Worm (Caenorhabditis elegans) whole organism, L2 larva: ENCODE measurements around the gene dop-3.

Experiments used
- C34F6.9 ChIP-seq: fragments of 150-350 bp; optimal IDR thresholded peaks from 2 replicates; lab custom pipeline; 2014; ENCODE audit warnings: missing biosample characterization, missing genetic modification characterization
- F13H6.1 ChIP-seq: sonication (generic microtip); optimal IDR thresholded peaks from 2 replicates; lab custom pipeline; 2016; ENCODE audit warnings: missing genetic modification characterization, missing compliant biosample characterization
- R02D3.7 ChIP-seq: fragments of 150-350 bp; optimal IDR thresholded peaks from 2 replicates; lab custom pipeline; 2014; ENCODE audit warnings: missing biosample characterization, missing genetic modification characterization
- Y55F3AM.14 ChIP-seq: fragments of 200-800 bp; sonication (Bioruptor generic); optimal IDR thresholded peaks from 2 replicates; lab custom pipeline; 2018; ENCODE audit warnings: mild to moderate bottlenecking, missing genetic modification characterization, missing compliant biosample characterization
- aly-2 ChIP-seq: fragments of 150-350 bp; optimal IDR thresholded peaks from 2 replicates; lab custom pipeline; 2014; ENCODE audit warnings: missing biosample characterization, missing genetic modification characterization
- ama-1 ChIP-seq: fragments of 150-350 bp; optimal IDR thresholded peaks from 2 replicates; lab custom pipeline; 2018; ENCODE audit warnings: inconsistent platforms
- blmp-1 ChIP-seq: sonication (generic microtip); optimal IDR thresholded peaks from 2 replicates; lab custom pipeline; 2017; ENCODE audit warnings: missing genetic modification characterization, mild to moderate bottlenecking, missing compliant biosample characterization, antibody characterized with exemption, moderate library complexity; ENCODE audit not compliant: insufficient read depth
- ceh-16 ChIP-seq: fragments of 150-350 bp; optimal IDR thresholded peaks from 2 replicates; lab custom pipeline; 2014; ENCODE audit warnings: missing biosample characterization, missing genetic modification characterization
- ceh-82 ChIP-seq: fragments of 150-350 bp; optimal IDR thresholded peaks from 2 replicates; lab custom pipeline; 2014; ENCODE audit warnings: missing biosample characterization, missing genetic modification characterization
- crh-2 ChIP-seq: sonication (generic microtip); optimal IDR thresholded peaks from 2 replicates; lab custom pipeline; 2017; ENCODE audit warnings: missing biosample characterization, missing genetic modification characterization
- dmd-4 ChIP-seq: sonication (generic microtip); optimal IDR thresholded peaks from 2 replicates; lab custom pipeline; 2017; ENCODE audit warnings: missing biosample characterization, missing genetic modification characterization
- elt-3 ChIP-seq: sonication (generic microtip); optimal IDR thresholded peaks from 2 replicates; lab custom pipeline; 2017; ENCODE audit warnings: missing biosample characterization, missing genetic modification characterization
- fos-1 ChIP-seq: fragments of 150-350 bp; optimal IDR thresholded peaks from 2 replicates; lab custom pipeline; 2014; ENCODE audit warnings: missing biosample characterization, missing genetic modification characterization
- gmeb-1 ChIP-seq: fragments of 150-350 bp; optimal IDR thresholded peaks from 2 replicates; lab custom pipeline; 2014; ENCODE audit warnings: missing biosample characterization, missing genetic modification characterization
- lin-11 ChIP-seq: fragments of 150-350 bp; sonication (generic microtip); optimal IDR thresholded peaks from 2 replicates; lab custom pipeline; 2014; ENCODE audit warnings: missing biosample characterization, missing genetic modification characterization, inconsistent platforms, mixed read lengths
- lin-39 ChIP-seq: fragments of 150-350 bp; optimal IDR thresholded peaks from 2 replicates; lab custom pipeline; 2014; ENCODE audit warnings: missing biosample characterization, missing genetic modification reagents, missing genetic modification characterization
- lsy-2 ChIP-seq, 2 experiments: fragments of 150-350 bp in 1 of 2; sonication (generic microtip) in 1 of 2; optimal IDR thresholded peaks; 2 replicates each; lab custom pipeline; 2014 to 2017; ENCODE audit warnings: missing biosample characterization in 2 of 2, missing genetic modification characterization in 2 of 2
- mbf-1 ChIP-seq: sonication (generic microtip); optimal IDR thresholded peaks from 2 replicates; lab custom pipeline; 2017; ENCODE audit warnings: missing biosample characterization, missing genetic modification characterization
- mdl-1 ChIP-seq, 2 experiments: fragments of 150-350 bp in 1 of 2; sonication (generic microtip) in 1 of 2; optimal IDR thresholded peaks; 2 replicates each; lab custom pipeline; 2017; ENCODE audit warnings: missing biosample characterization in 2 of 2, missing genetic modification characterization in 2 of 2
- nhr-10 ChIP-seq: sonication (generic microtip); optimal IDR thresholded peaks from 2 replicates; lab custom pipeline; 2017; ENCODE audit warnings: missing biosample characterization, missing genetic modification characterization
- nhr-11 ChIP-seq: fragments of 150-350 bp; optimal IDR thresholded peaks from 2 replicates; lab custom pipeline; 2014; ENCODE audit warnings: missing biosample characterization, missing genetic modification characterization
- nhr-12 ChIP-seq: fragments of 150-350 bp; optimal IDR thresholded peaks from 2 replicates; lab custom pipeline; 2014; ENCODE audit warnings: missing biosample characterization, missing genetic modification characterization
- nhr-129 ChIP-seq: fragments of 150-350 bp; optimal IDR thresholded peaks from 2 replicates; lab custom pipeline; 2014; ENCODE audit warnings: missing biosample characterization, missing genetic modification characterization
- nhr-21 ChIP-seq: fragments of 150-350 bp; optimal IDR thresholded peaks from 2 replicates; lab custom pipeline; 2014; ENCODE audit warnings: missing biosample characterization, missing genetic modification characterization
- nhr-23 ChIP-seq: fragments of 150-350 bp; optimal IDR thresholded peaks from 2 replicates; lab custom pipeline; 2014; ENCODE audit warnings: missing biosample characterization, missing genetic modification reagents, missing genetic modification characterization
- nhr-237 ChIP-seq: fragments of 150-350 bp; optimal IDR thresholded peaks from 2 replicates; lab custom pipeline; 2014; ENCODE audit warnings: missing biosample characterization, missing genetic modification characterization
- nhr-25 ChIP-seq: fragments of 150-350 bp; sonication (generic microtip); optimal IDR thresholded peaks from 3 replicates; lab custom pipeline; 2014; ENCODE audit warnings: missing biosample characterization, missing genetic modification characterization
- nhr-6 ChIP-seq: fragments of 150-350 bp; optimal IDR thresholded peaks from 2 replicates; lab custom pipeline; 2014; ENCODE audit warnings: missing biosample characterization, missing genetic modification characterization
- peb-1 ChIP-seq: fragments of 150-350 bp; optimal IDR thresholded peaks from 2 replicates; lab custom pipeline; 2014; ENCODE audit warnings: missing biosample characterization, missing genetic modification characterization
- sem-4 ChIP-seq: fragments of 150-350 bp; optimal IDR thresholded peaks from 2 replicates; lab custom pipeline; 2014; ENCODE audit warnings: missing biosample characterization, missing genetic modification reagents, missing genetic modification characterization
- skn-1 ChIP-seq: sonication (generic microtip); optimal IDR thresholded peaks from 2 replicates; lab custom pipeline; 2017; ENCODE audit warnings: missing biosample characterization, missing genetic modification characterization
- sma-3 ChIP-seq: sonication (generic microtip); optimal IDR thresholded peaks from 2 replicates; lab custom pipeline; 2016; ENCODE audit warnings: missing genetic modification reagents, missing genetic modification characterization, missing compliant biosample characterization
- sma-9 ChIP-seq, 2 experiments: fragments of 150-350 bp in 1 of 2; sonication (generic microtip) in 1 of 2; optimal IDR thresholded peaks; 2 replicates each; lab custom pipeline; 2014 to 2016; ENCODE audit warnings: missing genetic modification characterization in 2 of 2, mild to moderate bottlenecking in 1 of 2, missing biosample characterization in 1 of 2, missing compliant biosample characterization in 1 of 2, missing genetic modification reagents in 1 of 2, moderate library complexity in 1 of 2
- snpc-4 ChIP-seq: fragments of 150-350 bp; optimal IDR thresholded peaks from 2 replicates; lab custom pipeline; 2014; ENCODE audit warnings: missing biosample characterization, missing genetic modification characterization
- unc-39 ChIP-seq: fragments of 150-350 bp; optimal IDR thresholded peaks from 2 replicates; lab custom pipeline; 2014; ENCODE audit warnings: missing biosample characterization, missing genetic modification characterization
- unc-55 ChIP-seq: fragments of 150-350 bp; sonication (generic microtip); optimal IDR thresholded peaks from 3 replicates; lab custom pipeline; 2014; ENCODE audit warnings: missing biosample characterization, missing genetic modification reagents, missing genetic modification characterization
- unc-62 ChIP-seq: fragments of 150-350 bp; optimal IDR thresholded peaks from 2 replicates; lab custom pipeline; 2014; ENCODE audit warnings: missing biosample characterization, missing genetic modification reagents, missing genetic modification characterization
- zag-1 ChIP-seq: fragments of 150-350 bp; optimal IDR thresholded peaks from 2 replicates; lab custom pipeline; 2014; ENCODE audit warnings: missing biosample characterization, missing genetic modification characterization
- ztf-11 ChIP-seq: sonication (generic microtip); optimal IDR thresholded peaks from 2 replicates; lab custom pipeline; 2017; ENCODE audit warnings: missing biosample characterization, missing genetic modification characterization
- ztf-4 ChIP-seq: fragments of 150-350 bp; optimal IDR thresholded peaks from 2 replicates; lab custom pipeline; 2014; ENCODE audit warnings: missing biosample characterization, missing genetic modification characterization

The dop-3 gene

ce11 chrX:6551073-6551652 lies 18.4 kb downstream of the dop-3 start:
- TF ChIP-seq fos-1: no peak
- TF ChIP-seq mdl-1 (tag; optimal IDR thresholded peaks at IDR 0.05; lab: Kevin White, UChicago): no peak
- TF ChIP-seq C34F6.9 (tag; lab: Kevin White, UChicago): peak; percentile 30
- TF ChIP-seq dmd-4 (tag; lab: Kevin White, UChicago): no peak
- peak; percentile 4 for TF ChIP-seq blmp-1 (tag; lab: Kevin White, UChicago)
- no peak for TF ChIP-seq ceh-16 (tag; lab: Kevin White, UChicago)
- TF ChIP-seq lin-11: no peak
- TF ChIP-seq lsy-2 (tag; optimal IDR thresholded peaks at IDR 0.05; lab: Kevin White, UChicago): no peak
- no peak for TF ChIP-seq sma-3 (GFP tag; lab: Kevin White, UChicago)
- TF ChIP-seq gmeb-1 (tag; lab: Kevin White, UChicago): no peak
- TF ChIP-seq ama-1 (lab: Kevin White, UChicago): no peak
- peak; percentile 43 for TF ChIP-seq nhr-129 (tag; lab: Kevin White, UChicago)
- TF ChIP-seq skn-1 (tag; lab: Kevin White, UChicago): no peak
- TF ChIP-seq Y55F3AM.14 (GFP tag; lab: Kevin White, UChicago): no peak
- no peak for TF ChIP-seq nhr-25

ce11 chrX:6543665-6544064 lies 25.9 kb downstream of the dop-3 start:
- TF ChIP-seq lin-39 (tag; lab: Kevin White, UChicago): no peak
- TF ChIP-seq F13H6.1: no peak
- no peak for TF ChIP-seq sem-4 (tag; lab: Kevin White, UChicago)
- TF ChIP-seq skn-1 (tag; lab: Kevin White, UChicago): no peak
- no peak for TF ChIP-seq nhr-23
- TF ChIP-seq unc-55 (GFP tag; lab: Kevin White, UChicago): no peak
- TF ChIP-seq nhr-25: no peak
- TF ChIP-seq ceh-82 (tag; lab: Kevin White, UChicago): no peak
- TF ChIP-seq nhr-10: no peak
- no peak for TF ChIP-seq unc-39 (tag; lab: Kevin White, UChicago)
- TF ChIP-seq nhr-12 (tag; lab: Kevin White, UChicago): no peak
- no peak for TF ChIP-seq aly-2 (tag; lab: Kevin White, UChicago)

- TF ChIP-seq R02D3.7 (tag; lab: Kevin White, UChicago) (no peak), crh-2 (no peak), ceh-16 (tag; lab: Kevin White, UChicago) (no peak), lsy-2 (tag; optimal IDR thresholded peaks at IDR 0.05; lab: Kevin White, UChicago) (no peak), peb-1 (tag; lab: Kevin White, UChicago) (no peak), nhr-11 (no peak), snpc-4 (tag; lab: Kevin White, UChicago) (no peak), zag-1 (tag; lab: Kevin White, UChicago) (no peak), fos-1 (no peak), nhr-6 (tag; lab: Kevin White, UChicago) (no peak), nhr-21 (tag; lab: Kevin White, UChicago) (no peak), ama-1 (lab: Kevin White, UChicago) (no peak)
These were observed 26.8 kb downstream of the dop-3 start, which contains the start of gene T14E8.2 for ce11 chrX:6542692-6543091. Gene T14E8.2 (plus strand): TSS chrX:6542992.

- TF ChIP-seq sma-9 (GFP tag; optimal IDR thresholded peaks at IDR 0.05; lab: Kevin White, UChicago) (peak; percentile 11), sma-9 (tag; optimal IDR thresholded peaks at IDR 0.05; lab: Kevin White, UChicago) (no peak), sma-3 (GFP tag; lab: Kevin White, UChicago) (no peak), fos-1 (peak; percentile 56), Y55F3AM.14 (GFP tag; lab: Kevin White, UChicago) (no peak)
These were observed 31.5 kb downstream of the dop-3 start for ce11 chrX:6538068-6538467.

DNA sequence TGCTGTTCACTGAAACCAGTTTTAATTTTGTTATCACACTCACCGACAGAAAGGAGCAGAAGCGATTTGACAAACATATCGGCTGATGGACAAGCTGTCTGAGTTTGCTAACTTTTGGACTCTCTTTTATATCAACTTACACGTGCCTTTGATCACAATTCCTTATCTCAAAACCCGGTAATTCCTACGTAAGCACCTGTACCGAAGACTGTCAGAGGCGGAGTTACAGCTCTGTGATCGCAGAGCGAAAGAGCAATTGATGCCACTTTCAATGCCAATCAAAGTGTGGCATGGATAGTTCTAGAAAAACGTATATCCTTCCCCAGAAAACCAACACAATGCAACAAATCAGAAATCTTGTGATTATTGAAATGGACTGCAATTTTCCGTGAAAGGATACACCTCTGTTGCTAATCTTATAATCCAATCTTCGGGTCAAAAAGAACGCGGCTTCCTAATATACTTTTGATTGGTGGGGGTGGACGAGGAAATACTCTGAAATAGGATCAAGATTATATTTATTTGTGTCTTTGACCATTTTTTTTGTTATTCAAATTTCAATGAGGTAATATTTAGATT lies 32.7 kb downstream of the dop-3 start, which contains the start of gene ilys-5:
Gene ilys-5 (minus strand): TSS at position 140 of the 579 bp plus-strand sequence.
- TF ChIP-seq ztf-4 (tag; lab: Kevin White, UChicago) (no peak), nhr-23 (no peak), mdl-1 (tag; optimal IDR thresholded peaks at IDR 0.05; lab: Kevin White, UChicago) (no peak), nhr-12 (tag; lab: Kevin White, UChicago) (no peak), F13H6.1 (no peak), elt-3 (no peak), zag-1 (tag; lab: Kevin White, UChicago) (no peak), mbf-1 (tag; lab: Kevin White, UChicago) (no peak), R02D3.7 (tag; lab: Kevin White, UChicago) (no peak), unc-62 (GFP tag; lab: Kevin White, UChicago) (no peak), nhr-237 (tag; lab: Kevin White, UChicago) (no peak), fos-1 (peak; percentile 26), lin-11 (no peak), sma-9 (GFP tag; optimal IDR thresholded peaks at IDR 0.05; lab: Kevin White, UChicago) (peak; percentile 68), sma-9 (tag; optimal IDR thresholded peaks at IDR 0.05; lab: Kevin White, UChicago) (no peak), nhr-129 (tag; lab: Kevin White, UChicago) (no peak), ztf-11 (no peak)
